Fruit fly (Drosophila melanogaster) whole organism, pupa: Measurements from ENCODE around the gene PlexA.

Source experiments
- CG13204 ChIP-seq: fragments of 200-800 bp; sonication (Bioruptor generic); optimal IDR thresholded peaks from 2 replicates; lab custom pipeline; 2018; ENCODE audit warnings: missing biosample characterization, mild to moderate bottlenecking, missing genetic modification characterization, moderate library complexity
- EcR ChIP-seq: fragments of 200-800 bp; sonication (Bioruptor generic); optimal IDR thresholded peaks from 3 replicates; lab custom pipeline; 2019; ENCODE audit warnings: missing biosample characterization, missing genetic modification characterization, mild to moderate bottlenecking, moderate library complexity, missing genetic modification reagents
- fd96Ca ChIP-seq: fragments of 200-800 bp; sonication (Bioruptor generic); IDR thresholded peaks from 3 replicates; pipeline ENCODE4 v1.3.6; 2022; ENCODE audit warnings: missing biosample characterization, missing genetic modification characterization
- gl ChIP-seq: fragments of 200-800 bp; sonication (Bioruptor generic); optimal IDR thresholded peaks from 2 replicates; lab custom pipeline; 2018; ENCODE audit warnings: missing biosample characterization, mild to moderate bottlenecking, missing genetic modification characterization
- rn ChIP-seq: fragments of 200-800 bp; sonication (Bioruptor generic); IDR thresholded peaks from 2 replicates; pipeline ENCODE4 v1.3.6; 2022; ENCODE audit warnings: missing biosample characterization, missing genetic modification characterization

dm6 chr4:1062957-1063812, 36.3 kb upstream of the PlexA start:
- TF ChIP-seq gl (no peak), CG13204 (GFP tag; lab: Kevin White, UChicago) (no peak), EcR (no peak), fd96Ca (GFP tag; lab: Robert Waterston, UW) (no peak), rn (GFP tag; lab: Robert Waterston, UW) (no peak)
